Worm (Caenorhabditis elegans): ENCODE measurements around the gene glb-21.

- TF ChIP-seq lin-54 (GFP tag; optimal IDR thresholded peaks at IDR 0.05): no peak
- no peak for TF ChIP-seq Y95B8A.8 (GFP tag; IDR thresholded peaks at IDR 0.05)
Observed at ce11 chrIV:10716348-10716747, 4.8 kb upstream of the glb-21 start, which contains the start of gene ncx-3.

Data from whole organism, young adult.